Worm (Caenorhabditis elegans): ENCODE results near the gene damt-1.
"Not testable (repeated sequence)": the region's sequence is repeated elsewhere in the genome, so short reads cannot be mapped to it uniquely, and the experiment has no call there.

The damt-1 gene

ce11 chrII:5754168-5754567 is 34.2 kb downstream of the damt-1 start, which contains the start of gene F10C1.8:
F10C1.8 (plus strand) TSS chrII:5754468.
- TF ChIP-seq ceh-9 (tag; optimal IDR thresholded peaks at IDR 0.05) (no peak), pha-4 (tag; optimal IDR thresholded peaks at IDR 0.05) (no peak), K02D7.2 (tag; optimal IDR thresholded peaks at IDR 0.05) (no peak), sox-2 (GFP tag; IDR thresholded peaks at IDR 0.05) (no peak), pat-9 (tag; optimal IDR thresholded peaks at IDR 0.05) (no peak), gmeb-2 (tag; optimal IDR thresholded peaks at IDR 0.05) (no peak), unc-42 (tag; optimal IDR thresholded peaks at IDR 0.05) (no peak), ceh-18 (tag; optimal IDR thresholded peaks at IDR 0.05) (no peak)

ce11 chrII:5757656-5758055 is 37.7 kb downstream of the damt-1 start, which contains the start of the genes F10C1.3 and F10C1.23:
F10C1.3 (minus strand) TSS chrII:5757756.
F10C1.23 (plus strand) TSS chrII:5758040.
- not testable (repeated sequence) for TF ChIP-seq hlh-15 (tag; optimal IDR thresholded peaks at IDR 0.05); ceh-45 (GFP tag; IDR thresholded peaks at IDR 0.05); K09A11.1 (tag; optimal IDR thresholded peaks at IDR 0.05; ENCODE audit: insufficient read depth)

ce11 chrII:5765318-5765717 is 45.4 kb downstream of the damt-1 start, which contains the start of gene ifb-1:
ifb-1 (plus strand) TSS chrII:5765618.
- no peak for TF ChIP-seq gmeb-2 (tag; optimal IDR thresholded peaks at IDR 0.05)
- no peak for TF ChIP-seq che-1 (tag; optimal IDR thresholded peaks at IDR 0.05)
- TF ChIP-seq ceh-2 (tag; optimal IDR thresholded peaks at IDR 0.05): no peak
- TF ChIP-seq C08G9.2 (tag; optimal IDR thresholded peaks at IDR 0.05): no peak
- no peak for TF ChIP-seq pag-3 (tag; optimal IDR thresholded peaks at IDR 0.05; ENCODE audit: borderline replicate concordance)
- TF ChIP-seq mec-3 (tag; optimal IDR thresholded peaks at IDR 0.05; ENCODE audit: borderline replicate concordance): no peak
- no peak for TF ChIP-seq nhr-232 (tag; optimal IDR thresholded peaks at IDR 0.05)
- no peak for TF ChIP-seq T23F11.4 (GFP tag; optimal IDR thresholded peaks at IDR 0.05)
- TF ChIP-seq ceh-45 (GFP tag; IDR thresholded peaks at IDR 0.05): no peak
- no peak for TF ChIP-seq sdc-2 (tag; optimal IDR thresholded peaks at IDR 0.05)
- no peak for TF ChIP-seq nhr-11 (tag; optimal IDR thresholded peaks at IDR 0.05)
- no peak for TF ChIP-seq ceh-9 (tag; optimal IDR thresholded peaks at IDR 0.05)

- TF ChIP-seq ama-1 (optimal IDR thresholded peaks at IDR 0.05): no peak
- no peak for TF ChIP-seq K02D7.2 (tag; optimal IDR thresholded peaks at IDR 0.05)
- no peak for TF ChIP-seq ets-4 (tag; optimal IDR thresholded peaks at IDR 0.05)
- TF ChIP-seq K09A11.1 (tag; optimal IDR thresholded peaks at IDR 0.05; ENCODE audit: insufficient read depth): no peak
- TF ChIP-seq nhr-232 (tag; optimal IDR thresholded peaks at IDR 0.05): no peak
Observed at ce11 chrII:5768274-5768820, 48.4 kb downstream of the damt-1 start.
